Worm (Caenorhabditis elegans): Measurements from ENCODE around the gene cid-1.

- TF ChIP-seq W03F9.2 (tag; optimal IDR thresholded peaks at IDR 0.05), result no peak
- no peak for TF ChIP-seq him-1 (tag; optimal IDR thresholded peaks at IDR 0.05)
- no peak for TF ChIP-seq dao-5 (tag; optimal IDR thresholded peaks at IDR 0.05)
These were observed 24.2 kb upstream of the cid-1 start, which contains the start of gene Y54H5A.2 for ce11 chrIII:5149478-5149877.

Measured in whole organism, L4/young adult.